Fruit fly (Drosophila melanogaster): ENCODE measurements around the gene CG7110.

Gene CG7110

dm6 chr2L:13399565-13399964 is 774 bp downstream of the CG7110 start (continued):
- TF ChIP-seq CG3281 (GFP tag; optimal IDR thresholded peaks at IDR 0.05) = peak; percentile 11
- TF ChIP-seq dan (GFP tag; IDR thresholded peaks at IDR 0.05) = no peak
- no peak for TF ChIP-seq Adf1 (GFP tag; IDR thresholded peaks at IDR 0.05)
- TF ChIP-seq nau (GFP tag; optimal IDR thresholded peaks at IDR 0.05) = no peak
- no peak for TF ChIP-seq sisA (GFP tag; IDR thresholded peaks at IDR 0.05)
- TF ChIP-seq CG4707 (GFP tag; optimal IDR thresholded peaks at IDR 0.05) = no peak
- peak; percentile 24 for TF ChIP-seq CG7839 (tag; optimal IDR thresholded peaks at IDR 0.05)
- TF ChIP-seq CG9932 (GFP tag; IDR thresholded peaks at IDR 0.05) = no peak
- TF ChIP-seq CG7786 (GFP tag; optimal IDR thresholded peaks at IDR 0.05) = no peak
- peak; percentile 43 for TF ChIP-seq gem (tag; optimal IDR thresholded peaks at IDR 0.05)
- no peak for TF ChIP-seq Kr (GFP tag; optimal IDR thresholded peaks at IDR 0.05)
- TF ChIP-seq CG2120 (GFP tag; optimal IDR thresholded peaks at IDR 0.05) = peak; percentile 9
- no peak for TF ChIP-seq Doc3 (GFP tag; IDR thresholded peaks at IDR 0.05; ENCODE audit: partially characterized antibody)
- no peak for TF ChIP-seq ftz-f1 (GFP tag; optimal IDR thresholded peaks at IDR 0.05)
- no peak for TF ChIP-seq CG3407 (GFP tag; optimal IDR thresholded peaks at IDR 0.05)
- no peak for TF ChIP-seq CG17912 (GFP tag; optimal IDR thresholded peaks at IDR 0.05)
- TF ChIP-seq Dfd (GFP tag; optimal IDR thresholded peaks at IDR 0.05) = no peak
- TF ChIP-seq pb (GFP tag; optimal IDR thresholded peaks at IDR 0.05) = no peak
- TF ChIP-seq kni (GFP tag; optimal IDR thresholded peaks at IDR 0.05) = no peak
- no peak for TF ChIP-seq slou (GFP tag; optimal IDR thresholded peaks at IDR 0.05)
- TF ChIP-seq dpn (GFP tag; optimal IDR thresholded peaks at IDR 0.05) = no peak
- TF ChIP-seq ato (GFP tag; IDR thresholded peaks at IDR 0.05; ENCODE audit: partially characterized antibody) = no peak
- TF ChIP-seq klu (GFP tag; IDR thresholded peaks at IDR 0.05) = no peak
- TF ChIP-seq zen (tag; optimal IDR thresholded peaks at IDR 0.05) = no peak
- no peak for TF ChIP-seq btn (GFP tag; optimal IDR thresholded peaks at IDR 0.05)
- TF ChIP-seq Meics (GFP tag; optimal IDR thresholded peaks at IDR 0.05) = peak; percentile 3
- no peak for TF ChIP-seq ro (GFP tag; IDR thresholded peaks at IDR 0.05)
- no peak for TF ChIP-seq tna (GFP tag; IDR thresholded peaks at IDR 0.05; ENCODE audit: partially characterized antibody)
- no peak for TF ChIP-seq Poxn (GFP tag; IDR thresholded peaks at IDR 0.05)
- TF ChIP-seq Side (GFP tag; optimal IDR thresholded peaks at IDR 0.05) = no peak
- no peak for TF ChIP-seq Ets65A (GFP tag)
- TF ChIP-seq chm (GFP tag; IDR thresholded peaks at IDR 0.05) = no peak
- no peak for TF ChIP-seq CG11247 (GFP tag; IDR thresholded peaks at IDR 0.05)
- TF ChIP-seq Camta (GFP tag; optimal IDR thresholded peaks at IDR 0.05) = no peak
- no peak for TF ChIP-seq prd (optimal IDR thresholded peaks at IDR 0.05)
- no peak for TF ChIP-seq prd (GFP tag; IDR thresholded peaks at IDR 0.05)
- TF ChIP-seq Hand (GFP tag; optimal IDR thresholded peaks at IDR 0.05) = no peak
- TF ChIP-seq CG10267 (tag; optimal IDR thresholded peaks at IDR 0.05) = no peak
- no peak for TF ChIP-seq CG3995 (GFP tag; optimal IDR thresholded peaks at IDR 0.05)
- no peak for TF ChIP-seq CG10209 (GFP tag; optimal IDR thresholded peaks at IDR 0.05)
- TF ChIP-seq CG10431 (GFP tag; optimal IDR thresholded peaks at IDR 0.05) = no peak
- no peak for TF ChIP-seq CG17186 (GFP tag; optimal IDR thresholded peaks at IDR 0.05)
- no peak for TF ChIP-seq CG8944 (GFP tag; optimal IDR thresholded peaks at IDR 0.05)
- TF ChIP-seq emc (GFP tag; optimal IDR thresholded peaks at IDR 0.05) = no peak
- no peak for TF ChIP-seq H2.0 (GFP tag; IDR thresholded peaks at IDR 0.05)
- TF ChIP-seq CG11504 (tag; optimal IDR thresholded peaks at IDR 0.05) = peak; percentile 15
- no peak for TF ChIP-seq CG1529 (GFP tag; optimal IDR thresholded peaks at IDR 0.05)
- TF ChIP-seq CG11398 (GFP tag; optimal IDR thresholded peaks at IDR 0.05) = no peak
- TF ChIP-seq Lim3 (GFP tag; IDR thresholded peaks at IDR 0.05) = no peak
- no peak for TF ChIP-seq CG10321 (GFP tag; IDR thresholded peaks at IDR 0.05)
- no peak for TF ChIP-seq CG12219 (GFP tag; optimal IDR thresholded peaks at IDR 0.05)
- TF ChIP-seq nmo (GFP tag; optimal IDR thresholded peaks at IDR 0.05) = no peak
- TF ChIP-seq Drgx (GFP tag; IDR thresholded peaks at IDR 0.05) = peak; percentile 28; the same call in 1 of the 2 replicates
